Worm (Caenorhabditis elegans): ENCODE data around the gene lmd-3.

Gene lmd-3

ce11 chrV:8385879-8386530, 58.6 kb downstream of the lmd-3 start, which contains the start of gene hsp-17:
TSS of gene hsp-17 (minus strand) at chrV:8385929.
- no peak for TF ChIP-seq nhr-28 (tag; optimal IDR thresholded peaks at IDR 0.05)
- TF ChIP-seq pqm-1 (tag; optimal IDR thresholded peaks at IDR 0.05) = peak; percentile 55
- peak; percentile 75 for TF ChIP-seq elt-2 (tag; optimal IDR thresholded peaks at IDR 0.05)
- TF ChIP-seq fkh-10 (GFP tag; optimal IDR thresholded peaks at IDR 0.05) = no peak
- no peak for TF ChIP-seq sea-2 (GFP tag; optimal IDR thresholded peaks at IDR 0.05)

DNA sequence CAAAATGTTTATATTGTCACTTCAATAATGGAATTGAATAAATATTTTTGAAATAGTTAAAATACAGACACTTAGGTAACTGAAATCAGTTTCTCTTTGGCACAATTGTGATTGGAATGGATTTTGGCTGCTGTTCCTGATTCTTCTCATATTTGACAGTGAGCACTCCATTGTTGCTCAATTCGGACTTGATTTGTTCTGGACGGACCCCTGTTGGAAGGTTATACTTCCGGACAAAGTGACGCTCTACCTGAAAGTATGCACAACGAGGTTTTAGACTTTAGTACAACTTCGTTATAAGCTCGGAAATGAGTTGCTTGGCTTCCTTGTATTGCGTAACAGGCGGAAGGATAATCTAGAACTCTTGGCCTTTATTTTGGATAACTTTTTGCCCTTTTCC, 59.8 kb downstream of the lmd-3 start:
- TF ChIP-seq nhr-12 (tag; optimal IDR thresholded peaks at IDR 0.05) (no peak), fkh-10 (GFP tag; optimal IDR thresholded peaks at IDR 0.05) (no peak), fos-1 (tag; optimal IDR thresholded peaks at IDR 0.05) (peak; percentile 47), unc-39 (tag; optimal IDR thresholded peaks at IDR 0.05) (no peak), snpc-4 (tag; optimal IDR thresholded peaks at IDR 0.05) (no peak)

ce11 chrV:8383716-8384115, 60.9 kb downstream of the lmd-3 start, which contains the start of gene F52E1.14:
TSS of gene F52E1.14 (plus strand) at chrV:8383922.
- no peak for TF ChIP-seq aly-2 (tag; optimal IDR thresholded peaks at IDR 0.05)
- peak; percentile 94 for TF ChIP-seq elt-2 (tag; optimal IDR thresholded peaks at IDR 0.05)
- TF ChIP-seq skn-1 (tag; optimal IDR thresholded peaks at IDR 0.05) = no peak
- peak; percentile 90 for TF ChIP-seq pqm-1 (tag; optimal IDR thresholded peaks at IDR 0.05)
- no peak for TF ChIP-seq nhr-11 (tag; optimal IDR thresholded peaks at IDR 0.05)
- peak; percentile 30 for TF ChIP-seq pha-4 (tag; optimal IDR thresholded peaks at IDR 0.05)
- TF ChIP-seq lin-15B (tag; optimal IDR thresholded peaks at IDR 0.05) = no peak

DNA sequence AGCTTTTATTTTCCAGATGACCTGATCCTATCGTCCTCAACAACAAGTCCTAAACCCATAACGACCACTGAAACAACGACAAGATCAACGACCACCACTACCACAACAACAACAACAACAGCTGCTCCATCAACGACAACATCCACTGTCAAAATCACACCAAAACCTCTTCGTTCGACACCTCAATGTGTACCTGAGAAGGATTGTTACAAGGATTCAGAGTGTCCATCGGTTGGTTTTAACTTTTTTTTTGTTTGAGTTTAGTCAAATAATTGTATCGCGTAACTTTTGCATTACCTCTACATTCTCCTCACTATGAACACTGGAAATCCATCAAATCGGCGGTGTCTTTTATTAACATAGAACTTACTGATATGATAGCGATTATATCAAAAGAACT, 64.5 kb downstream of the lmd-3 start:
- TF ChIP-seq sea-2 (GFP tag; optimal IDR thresholded peaks at IDR 0.05) (no peak), eor-1 (tag; optimal IDR thresholded peaks at IDR 0.05) (no peak), R02D3.7 (tag; optimal IDR thresholded peaks at IDR 0.05) (no peak), fkh-10 (GFP tag; optimal IDR thresholded peaks at IDR 0.05) (no peak), ztf-4 (tag; optimal IDR thresholded peaks at IDR 0.05) (no peak), nhr-11 (tag; optimal IDR thresholded peaks at IDR 0.05) (no peak), unc-62 (GFP tag; optimal IDR thresholded peaks at IDR 0.05) (no peak), ama-1 (optimal IDR thresholded peaks at IDR 0.05) (no peak), ceh-82 (tag; optimal IDR thresholded peaks at IDR 0.05) (no peak), egl-27 (tag; optimal IDR thresholded peaks at IDR 0.05) (no peak), snpc-4 (tag; optimal IDR thresholded peaks at IDR 0.05) (no peak), daf-12 (tag; optimal IDR thresholded peaks at IDR 0.05) (no peak), nhr-25 (tag; optimal IDR thresholded peaks at IDR 0.05) (no peak), lin-39 (tag; optimal IDR thresholded peaks at IDR 0.05) (no peak), pqm-1 (tag; optimal IDR thresholded peaks at IDR 0.05) (no peak)

DNA sequence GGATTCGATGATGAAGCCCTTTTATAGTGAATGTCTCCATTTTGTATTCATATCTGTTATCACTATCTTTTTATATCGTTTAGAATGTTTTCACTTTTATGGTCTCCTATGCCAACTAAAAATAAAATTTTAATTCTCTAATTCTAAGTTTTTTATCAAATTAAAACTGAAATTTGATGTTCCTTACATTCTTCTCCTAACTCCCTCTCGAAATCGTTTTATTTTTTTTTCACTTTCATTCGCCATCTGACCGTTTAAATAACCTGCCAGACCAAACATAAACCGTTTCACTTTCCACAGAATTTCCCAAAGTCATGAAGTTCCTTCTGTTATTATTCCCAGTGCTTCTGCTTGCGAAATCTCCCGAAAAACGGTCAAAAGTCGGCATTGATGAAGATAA, 65.4 kb downstream of the lmd-3 start, which contains the start of gene F52E1.5:
TSS of gene F52E1.5 (plus strand) at position 301 of the 400 bp plus-strand sequence.
- TF ChIP-seq unc-39 (tag; optimal IDR thresholded peaks at IDR 0.05) (no peak), ama-1 (optimal IDR thresholded peaks at IDR 0.05) (no peak), nhr-76 (tag; optimal IDR thresholded peaks at IDR 0.05) (no peak), daf-12 (tag; optimal IDR thresholded peaks at IDR 0.05) (no peak), eor-1 (tag; optimal IDR thresholded peaks at IDR 0.05) (no peak), nhr-237 (tag; optimal IDR thresholded peaks at IDR 0.05) (no peak), elt-2 (tag; optimal IDR thresholded peaks at IDR 0.05) (no peak), R02D3.7 (tag; optimal IDR thresholded peaks at IDR 0.05) (no peak), egl-5 (tag; optimal IDR thresholded peaks at IDR 0.05) (no peak), egl-27 (tag; optimal IDR thresholded peaks at IDR 0.05) (no peak), unc-62 (GFP tag; optimal IDR thresholded peaks at IDR 0.05) (no peak), lsy-12 (tag; optimal IDR thresholded peaks at IDR 0.05) (no peak), nhr-28 (tag; optimal IDR thresholded peaks at IDR 0.05) (no peak), ztf-11 (tag; optimal IDR thresholded peaks at IDR 0.05) (no peak), mml-1 (tag; optimal IDR thresholded peaks at IDR 0.05) (no peak), ceh-82 (tag; optimal IDR thresholded peaks at IDR 0.05) (no peak), sea-2 (GFP tag; optimal IDR thresholded peaks at IDR 0.05) (no peak), elt-3 (tag; optimal IDR thresholded peaks at IDR 0.05) (no peak), ceh-9 (tag; optimal IDR thresholded peaks at IDR 0.05) (no peak)

ce11 chrV:8375849-8376248, 68.8 kb downstream of the lmd-3 start, which contains the start of gene F38E1.3:
TSS of gene F38E1.3 (plus strand) at chrV:8376149.
- TF ChIP-seq mml-1 (tag; optimal IDR thresholded peaks at IDR 0.05) (no peak), nhr-237 (tag; optimal IDR thresholded peaks at IDR 0.05) (no peak), elt-2 (tag; optimal IDR thresholded peaks at IDR 0.05) (no peak)
